Fruit fly (Drosophila melanogaster) Kc167 (cell line): Measurements from ENCODE around the gene Proc.

Experiments
- Myc ChIP-seq: fragments of >200 bp; optimal IDR thresholded peaks from 2 replicates; lab custom pipeline; 2017; ENCODE audit warnings: missing external identifiers
- Sin3A ChIP-seq: fragments of >200 bp; optimal IDR thresholded peaks from 2 replicates; lab custom pipeline; 2018; ENCODE audit warnings: missing external identifiers
- h ChIP-seq: fragments of >200 bp; optimal IDR thresholded peaks from 3 replicates; lab custom pipeline; 2018; ENCODE audit warnings: missing external identifiers
- insv ChIP-seq: fragments of >200 bp; optimal IDR thresholded peaks from 3 replicates; lab custom pipeline; 2018; ENCODE audit warnings: missing external identifiers
- psq ChIP-seq: fragments of >200 bp; optimal IDR thresholded peaks from 2 replicates; lab custom pipeline; 2017; ENCODE audit warnings: missing external identifiers
- ttk ChIP-seq: sonication (Bioruptor generic); optimal IDR thresholded peaks from 2 replicates; lab custom pipeline; 2017; ENCODE audit warnings: missing external identifiers

The Proc gene

dm6 chr2L:7871332-7871731 is at the start of gene Proc:
Gene Proc (minus strand): TSS chr2L:7871432.
- no peak for TF ChIP-seq Sin3A (lab: Kevin White, UChicago)
- no peak for TF ChIP-seq psq (lab: Kevin White, UChicago)
- TF ChIP-seq ttk (lab: Kevin White, UChicago) = no peak
- no peak for TF ChIP-seq insv (lab: Kevin White, UChicago)
- no peak for TF ChIP-seq Myc (lab: Kevin White, UChicago)
- no peak for TF ChIP-seq h

- TF ChIP-seq h (no peak), insv (lab: Kevin White, UChicago) (no peak), psq (lab: Kevin White, UChicago) (no peak), Myc (lab: Kevin White, UChicago) (no peak), Sin3A (lab: Kevin White, UChicago) (no peak), ttk (lab: Kevin White, UChicago) (no peak)
Observed at dm6 chr2L:7920590-7920989, 49.4 kb upstream of the Proc start.

- TF ChIP-seq insv (lab: Kevin White, UChicago) (no peak), Myc (lab: Kevin White, UChicago) (no peak), Sin3A (lab: Kevin White, UChicago) (no peak), ttk (lab: Kevin White, UChicago) (no peak)
Observed at dm6 chr2L:7918770-7919169, 47.5 kb upstream of the Proc start.

- no peak for TF ChIP-seq Sin3A (lab: Kevin White, UChicago)
- no peak for TF ChIP-seq Myc (lab: Kevin White, UChicago)
Observed at dm6 chr2L:7916368-7916767, 45.1 kb upstream of the Proc start.

- TF ChIP-seq psq (lab: Kevin White, UChicago) (no peak), ttk (lab: Kevin White, UChicago) (no peak), h (no peak), insv (lab: Kevin White, UChicago) (no peak), Myc (lab: Kevin White, UChicago) (no peak), Sin3A (lab: Kevin White, UChicago) (no peak)
Observed at dm6 chr2L:7914948-7915549, 43.8 kb upstream of the Proc start.

- no peak for TF ChIP-seq ttk (lab: Kevin White, UChicago)
- TF ChIP-seq h = no peak
- TF ChIP-seq insv (lab: Kevin White, UChicago) = no peak
- TF ChIP-seq Sin3A (lab: Kevin White, UChicago) = no peak
Observed at dm6 chr2L:7912878-7913277, 41.6 kb upstream of the Proc start.

- no peak for TF ChIP-seq h
- no peak for TF ChIP-seq ttk (lab: Kevin White, UChicago)
- no peak for TF ChIP-seq Sin3A (lab: Kevin White, UChicago)
Observed at dm6 chr2L:7911209-7911859, 40.1 kb upstream of the Proc start.

dm6 chr2L:7909854-7910253 is 38.6 kb upstream of the Proc start:
- TF ChIP-seq h (no peak), insv (lab: Kevin White, UChicago) (no peak)

dm6 chr2L:7909327-7909804 is 38.1 kb upstream of the Proc start:
- no peak for TF ChIP-seq h
- TF ChIP-seq Myc (lab: Kevin White, UChicago) = no peak
- no peak for TF ChIP-seq insv (lab: Kevin White, UChicago)
- no peak for TF ChIP-seq ttk (lab: Kevin White, UChicago)
- no peak for TF ChIP-seq psq (lab: Kevin White, UChicago)
- TF ChIP-seq Sin3A (lab: Kevin White, UChicago) = no peak

- TF ChIP-seq h (no peak), psq (lab: Kevin White, UChicago) (no peak), Myc (lab: Kevin White, UChicago) (no peak), Sin3A (lab: Kevin White, UChicago) (no peak), insv (lab: Kevin White, UChicago) (no peak), ttk (lab: Kevin White, UChicago) (no peak)
Observed at dm6 chr2L:7901833-7902232, 30.6 kb upstream of the Proc start.

dm6 chr2L:7899949-7900348 is 28.7 kb upstream of the Proc start:
- TF ChIP-seq Sin3A (lab: Kevin White, UChicago) = no peak
- no peak for TF ChIP-seq h
- no peak for TF ChIP-seq Myc (lab: Kevin White, UChicago)
- TF ChIP-seq psq (lab: Kevin White, UChicago) = no peak
- TF ChIP-seq insv (lab: Kevin White, UChicago) = no peak
- no peak for TF ChIP-seq ttk (lab: Kevin White, UChicago)

- TF ChIP-seq insv (lab: Kevin White, UChicago) (no peak), h (no peak), psq (lab: Kevin White, UChicago) (no peak), ttk (lab: Kevin White, UChicago) (no peak), Myc (lab: Kevin White, UChicago) (no peak), Sin3A (lab: Kevin White, UChicago) (no peak)
Observed at dm6 chr2L:7899108-7899507, 27.9 kb upstream of the Proc start.

- TF ChIP-seq Sin3A (lab: Kevin White, UChicago) = no peak
- no peak for TF ChIP-seq insv (lab: Kevin White, UChicago)
- TF ChIP-seq ttk (lab: Kevin White, UChicago) = no peak
- no peak for TF ChIP-seq Myc (lab: Kevin White, UChicago)
- no peak for TF ChIP-seq psq (lab: Kevin White, UChicago)
- TF ChIP-seq h = no peak
Observed at dm6 chr2L:7898581-7898980, 27.3 kb upstream of the Proc start.
